Worm (Caenorhabditis elegans) whole organism, early embryonic: Measurements from ENCODE around the gene mam-1.

ENCODE experiments used
- B0310.2 ChIP-seq: sonication (generic microtip); optimal IDR thresholded peaks from 2 replicates; lab custom pipeline; 2016; ENCODE audit warnings: mild to moderate bottlenecking, missing genetic modification characterization, missing compliant biosample characterization
- F13C5.2 ChIP-seq: sonication (generic microtip); optimal IDR thresholded peaks from 2 replicates; lab custom pipeline; 2017; ENCODE audit warnings: mild to moderate bottlenecking, missing genetic modification characterization, inconsistent platforms, missing compliant biosample characterization
- aly-1 ChIP-seq: sonication (generic microtip); optimal IDR thresholded peaks from 2 replicates; lab custom pipeline; 2016; ENCODE audit warnings: missing genetic modification characterization, missing compliant biosample characterization
- ama-1 ChIP-seq: fragments of 150-350 bp; optimal IDR thresholded peaks from 2 replicates; lab custom pipeline; 2014
- ceh-36 ChIP-seq: sonication (generic microtip); optimal IDR thresholded peaks from 2 replicates; lab custom pipeline; 2016; ENCODE audit warnings: missing genetic modification characterization, inconsistent platforms, missing compliant biosample characterization
- ets-7 ChIP-seq: sonication (generic microtip); optimal IDR thresholded peaks from 2 replicates; lab custom pipeline; 2016; ENCODE audit warnings: missing genotype, missing genetic modification characterization, missing compliant biosample characterization
- flt-1 ChIP-seq: fragments of 200-800 bp; sonication (Bioruptor generic); IDR thresholded peaks from 2 replicates; pipeline ENCODE4 v1.3.6; 2022; ENCODE audit warnings: missing genetic modification characterization, missing compliant biosample characterization
- hmg-4 ChIP-seq: fragments of 200-800 bp; sonication (Bioruptor generic); optimal IDR thresholded peaks from 2 replicates; lab custom pipeline; 2018; ENCODE audit warnings: mild to moderate bottlenecking, missing genetic modification characterization, missing compliant biosample characterization
- pes-1 ChIP-seq: fragments of 200-800 bp; sonication (Bioruptor generic); IDR thresholded peaks from 2 replicates; pipeline ENCODE4 v1.3.6; 2022; ENCODE audit warnings: missing genetic modification reagents, missing genetic modification characterization, missing compliant biosample characterization
- scrt-1 ChIP-seq: fragments of 200-800 bp; sonication (Bioruptor generic); IDR thresholded peaks from 2 replicates; pipeline ENCODE4 v1.3.6; 2022; ENCODE audit warnings: missing genetic modification characterization, missing compliant biosample characterization
- sea-1 ChIP-seq: fragments of 200-800 bp; sonication (Bioruptor generic); conservative IDR thresholded peaks from 2 replicates; pipeline ENCODE4 v1.3.6; 2022; ENCODE audit warnings: missing genetic modification characterization, missing compliant biosample characterization
- tbx-11 ChIP-seq: fragments of 200-800 bp; sonication (Bioruptor generic); IDR thresholded peaks from 2 replicates; pipeline ENCODE4 v1.3.6; 2022; ENCODE audit warnings: missing genetic modification characterization, missing compliant biosample characterization
- tbx-37 ChIP-seq: fragments of 200-800 bp; sonication (Bioruptor generic); conservative IDR thresholded peaks from 2 replicates; pipeline ENCODE4 v1.3.6; 2022; ENCODE audit warnings: missing genetic modification reagents, missing genetic modification characterization, missing compliant biosample characterization
- tra-4 ChIP-seq: sonication (generic microtip); optimal IDR thresholded peaks from 2 replicates; lab custom pipeline; 2017; ENCODE audit warnings: missing genetic modification characterization, missing compliant biosample characterization

DNA sequence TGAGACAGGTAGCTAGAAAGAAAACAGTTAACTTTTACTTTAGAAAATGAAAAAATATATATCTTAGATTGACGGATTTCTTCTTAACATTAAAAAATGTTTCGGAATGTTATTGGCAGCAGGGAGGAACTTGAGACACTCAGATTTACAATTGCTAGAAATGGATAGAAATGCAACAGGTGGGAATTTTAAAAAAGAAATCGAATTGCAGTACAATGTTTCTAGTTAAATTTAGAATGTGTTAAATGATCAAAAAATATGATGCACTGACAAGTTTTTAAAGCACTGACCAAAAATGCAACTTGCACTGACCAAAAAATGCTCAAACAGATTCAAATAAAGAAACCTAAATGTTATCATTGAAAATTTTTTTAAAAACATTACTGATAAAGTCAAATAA lies 37.9 kb upstream of the mam-1 start:
- TF ChIP-seq ama-1 (lab: Kevin White, UChicago) (no peak), aly-1 (tag; lab: Kevin White, UChicago) (no peak), sea-1 (GFP tag; lab: Robert Waterston, UW) (no peak), ceh-36 (tag; lab: Kevin White, UChicago) (no peak), tbx-37 (GFP tag; lab: Robert Waterston, UW) (no peak), pes-1 (GFP tag; lab: Robert Waterston, UW) (no peak), B0310.2 (tag; lab: Kevin White, UChicago) (no peak), flt-1 (GFP tag; lab: Robert Waterston, UW) (no peak), ets-7 (tag; lab: Kevin White, UChicago) (no peak), tbx-11 (no peak), hmg-4 (no peak), tra-4 (tag; lab: Kevin White, UChicago) (no peak), scrt-1 (GFP tag; lab: Robert Waterston, UW) (no peak), F13C5.2 (no peak)
